Fruit fly (Drosophila melanogaster) whole organism, embryonic: ENCODE results near the gene CG32811.
A peak's percentile ranks its signal among the peaks of the same experiment; 100 is the strongest.

Experiments
- CG10543 ChIP-seq: fragments of 200-800 bp; sonication (Bioruptor generic); optimal IDR thresholded peaks from 3 replicates; lab custom pipeline; 2017; ENCODE audit warnings: missing biosample characterization, mild to moderate bottlenecking, missing genetic modification characterization, moderate library complexity
- CG12769 ChIP-seq: fragments of 200-800 bp; sonication (Bioruptor generic); optimal IDR thresholded peaks from 2 replicates; lab custom pipeline; 2019; ENCODE audit warnings: missing biosample characterization, mild to moderate bottlenecking, missing genetic modification characterization, moderate library complexity
- CG13894 ChIP-seq: fragments of 200-800 bp; sonication (Bioruptor generic); optimal IDR thresholded peaks from 3 replicates; lab custom pipeline; 2018; ENCODE audit warnings: missing biosample characterization, mild to moderate bottlenecking, missing genetic modification characterization, moderate library complexity
- CG14014 ChIP-seq: fragments of 200-800 bp; sonication (Bioruptor generic); IDR thresholded peaks from 2 replicates; pipeline ENCODE4 v1.3.6; 2022; ENCODE audit warnings: missing biosample characterization, missing genetic modification characterization
- CG15696 ChIP-seq: fragments of 200-800 bp; sonication (Bioruptor generic); optimal IDR thresholded peaks from 2 replicates; lab custom pipeline; 2019; ENCODE audit warnings: missing biosample characterization, mild to moderate bottlenecking, missing genetic modification characterization, moderate library complexity
- CG32532 ChIP-seq: fragments of 200-800 bp; sonication (Bioruptor generic); IDR thresholded peaks from 2 replicates; pipeline ENCODE4 v1.3.6; 2022; ENCODE audit warnings: missing biosample characterization, missing genetic modification characterization
- CG33213 ChIP-seq: fragments of 200-800 bp; sonication (Bioruptor generic); optimal IDR thresholded peaks from 3 replicates; lab custom pipeline; 2016; ENCODE audit warnings: missing biosample characterization, missing genetic modification characterization
- CG3838 ChIP-seq: fragments of 200-800 bp; sonication (Bioruptor generic); optimal IDR thresholded peaks from 3 replicates; lab custom pipeline; 2016; ENCODE audit warnings: missing biosample characterization, missing genetic modification characterization
- Deaf1 ChIP-seq: fragments of 200-800 bp; optimal IDR thresholded peaks from 3 replicates; lab custom pipeline; 2019; ENCODE audit warnings: missing biosample characterization, mild to moderate bottlenecking, missing genetic modification characterization, moderate library complexity
- Drgx ChIP-seq: fragments of 200-800 bp; sonication (Bioruptor generic); IDR thresholded peaks from 2 replicates; pipeline ENCODE4 v1.3.6; 2022; ENCODE audit warnings: missing biosample characterization, missing genetic modification characterization
- GATAe ChIP-seq: fragments of 200-800 bp; sonication (Bioruptor generic); conservative IDR thresholded peaks from 2 replicates; pipeline ENCODE4 v1.3.6; 2022; ENCODE audit warnings: missing biosample characterization, missing genetic modification characterization
- Hr51 ChIP-seq, 2 experiments: fragments of 200-800 bp; sonication (Bioruptor generic); optimal IDR thresholded peaks; 2 replicates in 1 of 2; 3 replicates in 1 of 2; lab custom pipeline; 2016 to 2018; ENCODE audit warnings: missing biosample characterization in 2 of 2, missing genetic modification characterization in 2 of 2, mild to moderate bottlenecking in 1 of 2, moderate library complexity in 1 of 2
- Med ChIP-seq: fragments of 200-800 bp; sonication (Bioruptor generic); peaks from one replicate; lab custom pipeline; 2016; ENCODE audit warnings: missing biosample characterization, missing genetic modification characterization, mild to moderate bottlenecking, inconsistent platforms, moderate library complexity
- Meics ChIP-seq: fragments of 200-800 bp; sonication (Bioruptor generic); optimal IDR thresholded peaks from 2 replicates; lab custom pipeline; 2017; ENCODE audit warnings: missing biosample characterization, mild to moderate bottlenecking, missing genetic modification characterization
- NK7.1 ChIP-seq: fragments of 200-800 bp; sonication (Bioruptor generic); optimal IDR thresholded peaks from 3 replicates; lab custom pipeline; 2016; ENCODE audit warnings: missing biosample characterization, missing genetic modification characterization
- Nf-YA ChIP-seq: fragments of 200-800 bp; sonication (Bioruptor generic); IDR thresholded peaks from 2 replicates; pipeline ENCODE4 v1.3.6; 2022; ENCODE audit warnings: missing biosample characterization, missing genetic modification characterization
- Nf-YB ChIP-seq: fragments of 200-800 bp; sonication (Bioruptor generic); optimal IDR thresholded peaks from 3 replicates; lab custom pipeline; 2019; ENCODE audit warnings: missing biosample characterization, mild to moderate bottlenecking, missing genetic modification characterization, moderate library complexity
- Nf-YC ChIP-seq: fragments of 200-800 bp; optimal IDR thresholded peaks from 3 replicates; lab custom pipeline; 2019; ENCODE audit warnings: missing biosample characterization, mild to moderate bottlenecking, missing genetic modification characterization, moderate library complexity
- Rfx ChIP-seq: fragments of 200-800 bp; sonication (Bioruptor generic); IDR thresholded peaks from 2 replicates; pipeline ENCODE4 v1.3.6; 2022; ENCODE audit warnings: missing biosample characterization, missing genetic modification characterization
- Vsx1 ChIP-seq: fragments of 200-800 bp; sonication (Bioruptor generic); optimal IDR thresholded peaks from 2 replicates; lab custom pipeline; 2017; ENCODE audit warnings: missing biosample characterization, mild to moderate bottlenecking, missing genetic modification characterization, missing genetic modification reagents
- abd-A ChIP-seq: fragments of 200-800 bp; sonication (Bioruptor generic); optimal IDR thresholded peaks from 3 replicates; lab custom pipeline; 2019; ENCODE audit warnings: missing biosample characterization, mild to moderate bottlenecking, missing genetic modification characterization, moderate library complexity
- az2 ChIP-seq: fragments of 200-800 bp; sonication (Bioruptor generic); optimal IDR thresholded peaks from 3 replicates; lab custom pipeline; 2016; ENCODE audit warnings: missing biosample characterization, missing genetic modification characterization
- bigmax ChIP-seq: fragments of 200-800 bp; sonication (Bioruptor generic); optimal IDR thresholded peaks from 2 replicates; lab custom pipeline; 2018; ENCODE audit warnings: missing biosample characterization, mild to moderate bottlenecking, missing genetic modification characterization
- chinmo ChIP-seq: fragments of 200-800 bp; sonication (Bioruptor generic); IDR thresholded peaks from 4 replicates; pipeline ENCODE4 v1.3.6; 2022; ENCODE audit warnings: missing biosample characterization, missing genetic modification characterization; ENCODE audit not compliant: partially characterized antibody
- ci ChIP-seq: fragments of 200-800 bp; sonication (Bioruptor generic); IDR thresholded peaks from 3 replicates; pipeline ENCODE4 v1.3.6; 2022; ENCODE audit warnings: missing biosample characterization, missing genetic modification characterization
- crol ChIP-seq: fragments of 200-800 bp; sonication (Bioruptor generic); IDR thresholded peaks from 2 replicates; pipeline ENCODE4 v1.3.6; 2022; ENCODE audit warnings: missing biosample characterization, missing genetic modification characterization
- dimm ChIP-seq: fragments of 200-800 bp; sonication (Bioruptor generic); IDR thresholded peaks from 2 replicates; pipeline ENCODE4 v1.3.6; 2022; ENCODE audit warnings: missing biosample characterization, missing genetic modification characterization
- dysf ChIP-seq: fragments of 200-800 bp; sonication (Bioruptor generic); IDR thresholded peaks from 3 replicates; pipeline ENCODE4 v1.3.6; 2022; ENCODE audit warnings: missing biosample characterization, missing genetic modification characterization
- exex ChIP-seq: fragments of 200-800 bp; sonication (Bioruptor generic); optimal IDR thresholded peaks from 4 replicates; lab custom pipeline; 2018; ENCODE audit warnings: missing biosample characterization, mild to moderate bottlenecking, missing genetic modification characterization, moderate library complexity
- fu2 ChIP-seq: fragments of 200-800 bp; sonication (Bioruptor generic); optimal IDR thresholded peaks from 2 replicates; lab custom pipeline; 2016; ENCODE audit warnings: missing biosample characterization, missing genetic modification characterization
- gce ChIP-seq: fragments of 200-800 bp; sonication (Bioruptor generic); IDR thresholded peaks from 3 replicates; pipeline ENCODE4 v1.3.6; 2022; ENCODE audit warnings: missing biosample characterization, missing genetic modification characterization
- grn ChIP-seq: fragments of 200-800 bp; sonication (Bioruptor generic); optimal IDR thresholded peaks from 3 replicates; lab custom pipeline; 2017; ENCODE audit warnings: missing biosample characterization, missing genetic modification characterization
- kay ChIP-seq: fragments of 200-800 bp; sonication (Bioruptor generic); optimal IDR thresholded peaks from 2 replicates; lab custom pipeline; 2016; ENCODE audit warnings: missing biosample characterization, missing genetic modification characterization
- mirr ChIP-seq: fragments of 200-800 bp; sonication (Bioruptor generic); optimal IDR thresholded peaks from 3 replicates; lab custom pipeline; 2018; ENCODE audit warnings: missing biosample characterization, mild to moderate bottlenecking, missing genetic modification characterization
- oc ChIP-seq: fragments of 200-800 bp; sonication (Bioruptor generic); optimal IDR thresholded peaks from 2 replicates; lab custom pipeline; 2018; ENCODE audit warnings: missing biosample characterization, mild to moderate bottlenecking, missing genetic modification characterization, moderate library complexity
- row ChIP-seq: fragments of 200-800 bp; sonication (Bioruptor generic); IDR thresholded peaks from 3 replicates; pipeline ENCODE4 v1.3.6; 2022; ENCODE audit warnings: missing biosample characterization, missing genetic modification characterization
- sd ChIP-seq: fragments of 200-800 bp; sonication (Bioruptor generic); optimal IDR thresholded peaks from 3 replicates; lab custom pipeline; 2018; ENCODE audit warnings: missing biosample characterization, mild to moderate bottlenecking, missing genetic modification characterization, moderate library complexity
- sens ChIP-seq: fragments of 200-800 bp; sonication (Bioruptor generic); peaks from one replicate; lab custom pipeline; 2016; ENCODE audit warnings: missing biosample characterization, missing genetic modification characterization
- sens-2 ChIP-seq: fragments of 200-800 bp; sonication (Bioruptor generic); IDR thresholded peaks from 2 replicates; pipeline ENCODE4 v1.3.6; 2022; ENCODE audit warnings: missing biosample characterization, missing genetic modification characterization
- sug ChIP-seq: fragments of 200-800 bp; optimal IDR thresholded peaks from 2 replicates; lab custom pipeline; 2019; ENCODE audit warnings: missing biosample characterization, mild to moderate bottlenecking, missing genetic modification characterization, moderate library complexity
- vvl ChIP-seq: fragments of 200-800 bp; sonication (Bioruptor generic); IDR thresholded peaks from 2 replicates; pipeline ENCODE4 v1.3.6; 2022; ENCODE audit warnings: missing biosample characterization, missing genetic modification characterization

Gene CG32811

DNA sequence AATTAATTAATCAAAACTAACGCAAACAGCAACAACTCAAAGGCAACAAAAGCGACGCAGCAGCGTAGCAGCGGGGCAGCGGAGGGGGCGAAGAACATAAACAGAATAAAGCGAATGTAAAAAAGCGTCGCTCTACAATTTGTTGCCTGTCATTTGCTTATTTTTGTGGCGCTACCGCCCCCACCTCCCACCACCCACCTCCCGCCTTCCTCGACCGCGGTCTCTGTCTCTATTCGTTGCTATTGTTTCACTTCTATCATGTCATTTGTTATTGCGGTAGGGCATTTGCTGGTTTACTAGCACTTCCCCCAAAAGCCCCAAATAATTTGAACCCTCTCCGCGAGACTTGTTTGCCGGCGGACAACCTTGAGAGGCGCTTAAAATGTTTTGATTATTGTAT is 12.9 kb downstream of the CG32811 start (continued):
- no peak for TF ChIP-seq fu2 (GFP tag; lab: Kevin White, UChicago)
- TF ChIP-seq Meics (GFP tag; lab: Kevin White, UChicago): peak; percentile 3
- 0 out of 2 replicates have a peak, but pooled peaks have one; percentile 18 for TF ChIP-seq CG32532 (GFP tag; lab: Robert Waterston, UW)
- peak; percentile 16; the same call in 1 of the 3 replicates for TF ChIP-seq dysf (GFP tag; lab: Robert Waterston, UW)
- TF ChIP-seq mirr (GFP tag; lab: Kevin White, UChicago): peak; percentile 58
- TF ChIP-seq Nf-YC (tag; lab: Kevin White, UChicago): peak; percentile 50
- TF ChIP-seq CG33213 (GFP tag; lab: Kevin White, UChicago): no peak
- no peak for TF ChIP-seq sens-2 (GFP tag; lab: Robert Waterston, UW)

DNA sequence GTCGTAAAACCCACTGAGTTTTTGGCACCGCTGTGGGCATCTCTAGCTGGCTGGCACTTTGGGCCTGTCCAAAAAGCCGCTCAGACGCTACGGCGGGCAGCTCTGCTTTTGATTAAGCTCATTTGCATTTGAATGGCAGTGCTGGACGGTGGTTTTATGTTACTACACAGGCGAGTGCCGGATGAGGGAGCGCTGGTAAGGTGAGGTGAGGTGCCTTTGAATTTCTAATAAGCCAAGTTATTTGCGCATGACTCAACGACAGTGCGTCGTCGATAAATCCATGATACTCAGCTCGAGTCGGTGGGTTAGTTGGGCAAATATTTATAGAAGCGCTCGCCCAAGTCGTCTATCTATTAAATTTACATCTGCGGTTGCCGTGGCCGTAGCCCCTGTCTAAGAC is 13.9 kb downstream of the CG32811 start:
- no peak for TF ChIP-seq Hr51 (GFP tag; optimal IDR thresholded peaks at IDR 0.05; lab: Kevin White, UChicago)
- peak; percentile 17 for TF ChIP-seq kay (GFP tag; lab: Kevin White, UChicago)
- TF ChIP-seq dimm (GFP tag; lab: Robert Waterston, UW): no peak
- TF ChIP-seq CG12769 (tag; lab: Kevin White, UChicago): peak; percentile 86
- TF ChIP-seq Vsx1 (GFP tag; lab: Kevin White, UChicago): peak; percentile 11
- no peak for TF ChIP-seq CG14014
- peak; percentile 85 for TF ChIP-seq chinmo
- TF ChIP-seq NK7.1: no peak
- 0 out of 3 replicates have a peak, but pooled peaks have one; percentile 10 for TF ChIP-seq dysf (GFP tag; lab: Robert Waterston, UW)
- TF ChIP-seq sd (tag; lab: Kevin White, UChicago): peak; percentile 93
- no peak for TF ChIP-seq CG15696
- no peak for TF ChIP-seq gce (GFP tag; lab: Robert Waterston, UW)
- TF ChIP-seq CG13894 (tag; lab: Kevin White, UChicago): peak; percentile 16
- TF ChIP-seq Med: peak; percentile 50
- TF ChIP-seq ci (GFP tag; lab: Robert Waterston, UW): 0 out of 3 replicates have a peak, but pooled peaks have one; percentile 34
- TF ChIP-seq oc (tag; lab: Kevin White, UChicago): peak; percentile 70
- TF ChIP-seq Nf-YA (GFP tag; lab: Robert Waterston, UW): no peak
- TF ChIP-seq crol (GFP tag; lab: Robert Waterston, UW): peak; percentile 55
- no peak for TF ChIP-seq CG3838 (GFP tag; lab: Kevin White, UChicago)
- TF ChIP-seq abd-A (tag; lab: Kevin White, UChicago): peak; percentile 81
- peak; percentile 84 for TF ChIP-seq vvl
- 0 out of 2 replicates have a peak, but pooled peaks have one; percentile 6 for TF ChIP-seq Rfx (GFP tag; lab: Robert Waterston, UW)
- peak; percentile 45 for TF ChIP-seq sens (GFP tag; lab: Kevin White, UChicago)
- no peak for TF ChIP-seq row (GFP tag; lab: Robert Waterston, UW)
- TF ChIP-seq CG10543 (GFP tag; lab: Kevin White, UChicago): peak; percentile 2

DNA sequence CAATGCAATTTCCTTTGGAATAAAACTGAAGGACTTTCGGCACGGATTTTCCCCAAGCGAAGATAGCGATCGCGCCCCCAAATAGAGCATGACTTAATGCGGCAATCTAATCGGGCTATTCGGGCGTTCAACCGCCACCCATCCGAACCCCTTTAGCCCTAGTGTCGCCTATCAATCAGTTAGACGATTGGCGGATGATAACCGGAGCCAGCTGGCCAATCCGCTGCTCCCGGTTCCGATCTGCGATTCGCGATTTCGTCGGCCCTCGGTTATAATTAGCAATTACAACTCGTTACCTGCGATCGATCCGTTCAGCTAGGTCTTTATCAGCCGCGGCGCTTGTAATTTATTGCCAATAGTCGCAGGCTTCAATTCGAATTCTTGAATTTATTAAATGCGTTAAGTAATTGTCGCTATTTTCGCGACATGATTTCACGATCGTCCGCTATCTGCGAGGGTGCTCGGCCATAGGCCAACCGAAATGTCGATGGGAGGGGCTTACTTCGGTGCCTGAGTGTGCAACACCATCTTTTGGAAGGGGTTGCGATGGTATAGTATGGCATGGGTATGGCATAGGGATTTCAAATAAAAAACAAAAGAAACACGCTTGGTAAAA is 15.1 kb downstream of the CG32811 start:
- TF ChIP-seq Deaf1 (tag; lab: Kevin White, UChicago): peak; percentile 72
- peak; percentile 51; the same call in 1 of the 2 replicates for TF ChIP-seq GATAe (GFP tag; lab: Robert Waterston, UW)
- TF ChIP-seq Drgx (GFP tag; lab: Robert Waterston, UW): no peak
- peak; percentile 91 for TF ChIP-seq Nf-YB (GFP tag; lab: Kevin White, UChicago)
- peak; percentile 73 for TF ChIP-seq grn
- peak; percentile 45 for TF ChIP-seq sug (tag; lab: Kevin White, UChicago)
- peak; percentile 88 for TF ChIP-seq exex (tag; lab: Kevin White, UChicago)
- TF ChIP-seq bigmax (GFP tag; lab: Kevin White, UChicago): no peak
- no peak for TF ChIP-seq az2 (GFP tag; lab: Kevin White, UChicago)
- TF ChIP-seq Nf-YC (tag; lab: Kevin White, UChicago): peak; percentile 90
